Worm (Caenorhabditis elegans): Measurements from ENCODE around the gene EEED8.2.

The EEED8.2 gene

DNA sequence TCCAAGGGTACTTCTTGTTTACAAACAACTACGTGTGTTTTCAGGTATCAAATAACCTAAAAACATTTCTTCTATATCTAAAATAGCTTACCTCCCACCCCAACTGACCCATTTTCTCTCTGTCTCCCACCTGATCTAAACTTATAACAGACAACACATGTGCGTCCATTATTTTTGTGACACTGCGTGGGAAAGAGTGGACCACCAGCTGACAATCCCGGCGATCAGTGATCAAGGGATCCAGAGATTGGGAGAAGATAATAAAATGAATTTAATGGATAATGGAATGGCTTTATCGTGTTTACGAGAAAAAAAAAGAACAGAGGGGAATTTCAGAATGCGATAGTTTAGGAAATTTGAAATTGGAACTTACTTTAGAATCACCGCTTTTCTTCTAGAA is 32.7 kb downstream of the EEED8.2 start:
- TF ChIP-seq T20F7.1 (GFP tag; optimal IDR thresholded peaks at IDR 0.05): no peak
- peak; percentile 52 for TF ChIP-seq mxl-3 (GFP tag; optimal IDR thresholded peaks at IDR 0.05)
- TF ChIP-seq daf-16 (GFP tag; optimal IDR thresholded peaks at IDR 0.05): peak in 1 of 2 experiments; percentile 87
- TF ChIP-seq daf-16 (tag; optimal IDR thresholded peaks at IDR 0.05): no peak

DNA sequence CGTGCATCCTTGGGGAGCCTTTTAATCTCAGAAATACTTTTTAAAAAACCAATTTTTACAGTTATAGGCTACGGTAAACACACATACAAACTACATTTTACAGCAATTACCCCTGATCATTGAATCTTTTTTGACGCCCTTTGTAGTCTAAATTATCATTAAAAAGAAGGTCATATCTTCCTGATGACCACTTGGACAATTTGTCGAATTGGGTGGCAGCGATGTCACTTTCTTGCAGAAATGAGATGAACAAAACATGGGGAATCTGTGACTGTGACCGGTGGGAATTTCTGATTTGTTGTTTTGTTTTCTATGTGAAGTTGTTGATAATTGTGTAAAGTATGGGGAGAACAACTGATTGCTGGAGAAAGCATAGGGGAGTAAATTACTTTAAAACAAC is 33.1 kb downstream of the EEED8.2 start:
- TF ChIP-seq F37D6.2 (tag; optimal IDR thresholded peaks at IDR 0.05) (no peak), lin-13 (GFP tag; optimal IDR thresholded peaks at IDR 0.05) (no peak), unc-62 (GFP tag; optimal IDR thresholded peaks at IDR 0.05 in 1 of 2) (peak in 1 of 2 experiments; percentile 82), unc-62 (tag; optimal IDR thresholded peaks at IDR 0.05) (no peak), nhr-28 (tag; optimal IDR thresholded peaks at IDR 0.05) (peak; percentile 79), ceh-32 (tag; optimal IDR thresholded peaks at IDR 0.05; ENCODE audit: poor library complexity) (no peak), ztf-7 (tag; optimal IDR thresholded peaks at IDR 0.05) (no peak), mdl-1 (tag; optimal IDR thresholded peaks at IDR 0.05) (no peak), zag-1 (tag; optimal IDR thresholded peaks at IDR 0.05) (no peak), ces-1 (GFP tag; optimal IDR thresholded peaks at IDR 0.05) (no peak), attf-4 (tag; optimal IDR thresholded peaks at IDR 0.05) (no peak), ztf-11 (tag; optimal IDR thresholded peaks at IDR 0.05) (no peak), snpc-1.2 (GFP tag; IDR thresholded peaks at IDR 0.05) (no peak), vab-7 (GFP tag; IDR thresholded peaks at IDR 0.05) (no peak)

DNA sequence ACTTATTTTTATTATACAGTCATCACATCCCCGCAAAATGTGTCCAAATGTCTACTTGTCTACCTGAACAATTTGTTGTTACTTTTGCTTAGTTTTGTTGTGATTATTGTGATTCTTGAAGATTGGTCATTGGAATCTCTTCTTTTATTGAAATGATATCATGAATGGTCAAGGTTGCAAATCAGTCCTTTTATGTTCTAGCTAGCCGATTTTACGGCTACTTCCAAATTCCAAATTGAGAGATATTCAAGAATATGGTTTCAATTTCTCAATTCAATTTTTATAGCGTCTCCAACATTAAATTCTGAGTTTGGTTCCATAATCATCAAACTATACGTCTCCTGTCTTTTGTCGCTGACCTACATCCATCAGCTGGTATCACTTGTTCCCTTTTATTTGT is 34.8 kb downstream of the EEED8.2 start:
- TF ChIP-seq nhr-102 (tag; optimal IDR thresholded peaks at IDR 0.05) (no peak), R02D3.7 (tag; optimal IDR thresholded peaks at IDR 0.05) (no peak), aha-1 (tag) (peak; percentile 82)

DNA sequence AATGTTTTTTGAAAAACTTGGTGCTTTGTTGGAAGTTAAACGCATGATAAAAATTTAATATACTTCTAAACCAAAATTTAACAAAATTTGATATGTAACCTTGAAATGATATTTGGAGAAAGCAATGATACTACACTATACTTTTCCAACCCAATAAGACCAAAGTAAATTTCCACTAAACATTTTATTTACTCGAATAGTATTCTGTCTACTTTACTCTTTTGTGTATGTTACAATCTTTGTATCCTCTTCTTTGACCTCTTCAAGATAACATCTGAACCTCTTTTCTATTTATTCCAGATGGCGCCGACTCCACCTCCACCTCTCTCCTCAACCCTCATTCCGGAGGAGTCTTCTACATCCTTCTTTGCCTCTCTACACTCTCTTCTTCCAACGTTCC is 37.0 kb downstream of the EEED8.2 start, which contains the start of gene dhs-5:
TSS of gene dhs-5 (plus strand) at position 301 of the 400 bp plus-strand sequence.
- TF ChIP-seq dmd-6 (GFP tag; IDR thresholded peaks at IDR 0.05) (no peak), daf-19 (GFP tag; conservative IDR thresholded peaks at IDR 0.05) (no peak), spr-1 (tag; optimal IDR thresholded peaks at IDR 0.05) (no peak), lir-3 (tag; optimal IDR thresholded peaks at IDR 0.05) (no peak), egl-43 (GFP tag; IDR thresholded peaks at IDR 0.05) (no peak), ces-1 (GFP tag; optimal IDR thresholded peaks at IDR 0.05) (no peak), nhr-25 (tag; optimal IDR thresholded peaks at IDR 0.05; ENCODE audit: borderline replicate concordance, insufficient read depth) (no peak), attf-4 (tag; optimal IDR thresholded peaks at IDR 0.05) (no peak), daf-8 (GFP tag; IDR thresholded peaks at IDR 0.05) (no peak), snpc-1.2 (GFP tag; IDR thresholded peaks at IDR 0.05) (no peak), mxl-2 (GFP tag; conservative IDR thresholded peaks at IDR 0.05) (no peak), madf-9 (GFP tag; conservative IDR thresholded peaks at IDR 0.05) (no peak), R02D3.7 (tag; optimal IDR thresholded peaks at IDR 0.05) (no peak), F26F4.8 (GFP tag; conservative IDR thresholded peaks at IDR 0.05) (no peak), pqm-1 (tag; optimal IDR thresholded peaks at IDR 0.05) (no peak), zag-1 (tag; optimal IDR thresholded peaks at IDR 0.05) (no peak)

DNA sequence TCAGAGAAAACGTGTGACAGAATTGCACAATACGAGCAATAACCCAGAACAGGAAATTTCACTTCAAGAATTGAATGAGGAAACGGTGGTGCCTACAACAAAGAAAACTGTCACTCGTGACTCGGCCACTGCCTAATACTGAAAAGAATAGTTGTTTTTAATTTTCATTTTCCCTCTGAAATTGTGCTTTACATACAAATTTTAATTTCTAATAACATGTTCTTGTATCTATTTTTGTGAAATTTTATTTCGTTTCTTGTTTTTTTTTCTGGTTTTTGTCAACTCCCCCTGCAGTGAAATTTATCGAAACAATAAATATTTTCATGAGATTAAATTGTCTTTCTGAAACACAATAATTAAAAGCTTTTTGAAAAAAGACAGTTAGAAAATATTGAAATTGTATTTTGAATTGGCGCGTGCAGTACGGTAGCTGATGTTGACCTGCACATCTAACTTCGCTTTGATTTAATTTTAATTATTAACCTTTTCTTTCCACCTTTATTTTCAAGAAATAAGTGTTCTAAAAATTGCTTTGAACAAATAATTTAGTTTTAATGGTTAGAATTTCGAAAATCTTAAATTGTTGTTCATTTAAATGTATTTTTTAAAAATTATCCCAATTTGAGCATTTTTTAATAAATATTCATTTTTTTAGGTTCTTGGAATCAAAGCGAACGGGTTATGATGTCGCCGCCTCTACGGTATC is 39.3 kb downstream of the EEED8.2 start, which contains the start of gene daz-1:
TSS of gene daz-1 (plus strand) at position 656 of the 706 bp plus-strand sequence.
- TF ChIP-seq daf-16 (GFP tag; optimal IDR thresholded peaks at IDR 0.05) (no peak), daf-16 (tag; optimal IDR thresholded peaks at IDR 0.05) (no peak), dpl-1 (GFP tag; optimal IDR thresholded peaks at IDR 0.05) (no peak), mdl-1 (tag; optimal IDR thresholded peaks at IDR 0.05) (no peak), unc-130 (GFP tag; optimal IDR thresholded peaks at IDR 0.05) (peak; percentile 18), ZK546.5 (tag; optimal IDR thresholded peaks at IDR 0.05) (no peak), aha-1 (tag) (no peak), unc-62 (GFP tag; optimal IDR thresholded peaks at IDR 0.05 in 1 of 2) (peak in 1 of 2 experiments; percentile 91), unc-62 (tag; optimal IDR thresholded peaks at IDR 0.05) (no peak)

Measured in whole organism, L4 larva.